Fruit fly (Drosophila melanogaster) whole organism, adult: Measurements from ENCODE around the gene CG43220.

Experiments used
- CG33017 ChIP-seq: fragments of 200-800 bp; sonication (Bioruptor generic); optimal IDR thresholded peaks from 2 replicates; lab custom pipeline; 2018; ENCODE audit warnings: missing biosample characterization, mild to moderate bottlenecking, missing genetic modification characterization, moderate library complexity
- Clk ChIP-seq: fragments of 200-800 bp; sonication (Bioruptor generic); optimal IDR thresholded peaks from 2 replicates; lab custom pipeline; 2017; ENCODE audit warnings: missing biosample characterization, missing genetic modification characterization
- Hr96 ChIP-seq: fragments of 200-800 bp; sonication (Bioruptor generic); optimal IDR thresholded peaks from 2 replicates; lab custom pipeline; 2016; ENCODE audit warnings: missing biosample characterization, missing genetic modification characterization
- bab1 ChIP-seq: fragments of 200-800 bp; sonication (Bioruptor generic); optimal IDR thresholded peaks from 3 replicates; lab custom pipeline; 2019; ENCODE audit warnings: missing biosample characterization, mild to moderate bottlenecking, missing genetic modification characterization, moderate library complexity
- cic ChIP-seq: fragments of 200-800 bp; sonication (Bioruptor generic); optimal IDR thresholded peaks from 2 replicates; lab custom pipeline; 2017; ENCODE audit warnings: missing biosample characterization, mild to moderate bottlenecking, missing genetic modification characterization, moderate library complexity
- cnc ChIP-seq, 2 experiments: fragments of >200 bp; optimal IDR thresholded peaks; 2 replicates each; lab custom pipeline; 2017
- kay ChIP-seq: fragments of 200-800 bp; sonication (Bioruptor generic); peaks from one replicate; lab custom pipeline; 2016; ENCODE audit warnings: missing biosample characterization, missing genetic modification characterization, borderline replicate concordance
- pad ChIP-seq: fragments of 200-800 bp; sonication (Bioruptor generic); optimal IDR thresholded peaks from 3 replicates; lab custom pipeline; 2017; ENCODE audit warnings: missing biosample characterization, missing genetic modification characterization, mild to moderate bottlenecking, moderate library complexity, missing genetic modification reagents
- tj ChIP-seq: fragments of 200-800 bp; sonication (Bioruptor generic); optimal IDR thresholded peaks from 3 replicates; lab custom pipeline; 2017; ENCODE audit warnings: missing biosample characterization, mild to moderate bottlenecking, missing genetic modification characterization, moderate library complexity
- toe ChIP-seq: fragments of 200-800 bp; sonication (Bioruptor generic); optimal IDR thresholded peaks from 2 replicates; lab custom pipeline; 2016; ENCODE audit warnings: missing biosample characterization, missing genetic modification characterization

DNA sequence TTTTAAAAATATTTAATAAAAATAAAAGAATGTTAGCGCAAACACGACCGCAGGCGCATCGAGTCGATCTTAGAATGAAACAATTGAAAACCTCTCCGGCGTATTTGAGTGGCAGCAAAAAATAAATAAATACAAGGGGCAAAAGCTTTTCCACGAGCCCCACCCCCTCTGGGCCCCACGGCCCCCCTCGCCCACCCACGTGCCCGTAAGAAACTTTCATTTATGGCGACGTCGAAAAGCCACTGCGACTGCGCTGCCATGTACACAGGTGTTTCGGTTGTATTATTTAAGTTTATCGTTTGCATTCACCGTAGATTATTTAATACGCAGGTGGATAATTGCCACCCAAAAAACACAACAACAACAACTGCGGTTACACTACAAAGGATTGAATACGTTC is 37.9 kb upstream of the CG43220 start:
- TF ChIP-seq tj (GFP tag; lab: Kevin White, UChicago) (peak; percentile 4), kay (GFP tag; lab: Kevin White, UChicago) (no peak), CG33017 (tag; lab: Kevin White, UChicago) (no peak), bab1 (no peak), toe (GFP tag; lab: Kevin White, UChicago) (no peak), pad (GFP tag; lab: Kevin White, UChicago) (peak; percentile 3), Clk (no peak), cnc (optimal IDR thresholded peaks at IDR 0.05; lab: Kevin White, UChicago) (no peak), cic (GFP tag; lab: Kevin White, UChicago) (peak; percentile 79), Hr96 (GFP tag; lab: Kevin White, UChicago) (no peak)
